Fruit fly (Drosophila melanogaster) whole organism, embryonic: ENCODE measurements around the gene CG5021.
A peak's percentile ranks its signal among the peaks of the same experiment; 100 is the strongest.

Source experiments
- Aef1 ChIP-seq: fragments of 200-800 bp; sonication (Bioruptor generic); IDR thresholded peaks from 3 replicates; pipeline ENCODE4 v1.3.6; 2022; ENCODE audit warnings: missing biosample characterization, missing genetic modification characterization
- CG12391 ChIP-seq: fragments of 200-800 bp; sonication (Bioruptor generic); optimal IDR thresholded peaks from 3 replicates; lab custom pipeline; 2018; ENCODE audit warnings: missing biosample characterization, mild to moderate bottlenecking, missing genetic modification characterization, moderate library complexity
- CG1603 ChIP-seq: fragments of 200-800 bp; sonication (Bioruptor generic); optimal IDR thresholded peaks from 2 replicates; lab custom pipeline; 2019; ENCODE audit warnings: missing biosample characterization, mild to moderate bottlenecking, missing genetic modification characterization, moderate library complexity
- CG16863 ChIP-seq: fragments of 200-800 bp; sonication (Bioruptor generic); optimal IDR thresholded peaks from 3 replicates; lab custom pipeline; 2016; ENCODE audit warnings: missing biosample characterization, missing genetic modification characterization
- CG32772 ChIP-seq: fragments of 200-800 bp; sonication (Bioruptor generic); IDR thresholded peaks from 2 replicates; pipeline ENCODE4 v1.3.6; 2022; ENCODE audit warnings: missing biosample characterization, missing genetic modification characterization
- CG33557 ChIP-seq: fragments of 200-800 bp; sonication (Bioruptor generic); optimal IDR thresholded peaks from 2 replicates; lab custom pipeline; 2019; ENCODE audit warnings: missing biosample characterization, mild to moderate bottlenecking, missing genetic modification characterization, moderate library complexity
- CG34224 ChIP-seq: fragments of 200-800 bp; sonication (Bioruptor generic); IDR thresholded peaks from 3 replicates; pipeline ENCODE4 v1.3.6; 2022; ENCODE audit warnings: missing biosample characterization, missing genetic modification characterization; ENCODE audit not compliant: partially characterized antibody
- CG34422 ChIP-seq: fragments of 200-800 bp; sonication (Bioruptor generic); IDR thresholded peaks from 3 replicates; pipeline ENCODE4 v1.3.6; 2022; ENCODE audit warnings: missing biosample characterization, missing genetic modification characterization
- CG3995 ChIP-seq: fragments of 200-800 bp; sonication (Bioruptor generic); optimal IDR thresholded peaks from 3 replicates; lab custom pipeline; 2016; ENCODE audit warnings: missing biosample characterization, missing genetic modification characterization
- CG42726 ChIP-seq: fragments of 200-800 bp; sonication (Bioruptor generic); IDR thresholded peaks from 2 replicates; pipeline ENCODE4 v1.3.6; 2022; ENCODE audit warnings: missing biosample characterization, missing genetic modification characterization; ENCODE audit not compliant: partially characterized antibody
- CG6854 ChIP-seq: fragments of 200-800 bp; sonication (Bioruptor generic); optimal IDR thresholded peaks from 3 replicates; lab custom pipeline; 2017; ENCODE audit warnings: missing biosample characterization, mild to moderate bottlenecking, missing genetic modification characterization
- CG8944 ChIP-seq: fragments of 200-800 bp; sonication (Bioruptor generic); optimal IDR thresholded peaks from 3 replicates; lab custom pipeline; 2016; ENCODE audit warnings: missing biosample characterization, missing genetic modification characterization
- CG9727 ChIP-seq: fragments of 200-800 bp; sonication (Bioruptor generic); optimal IDR thresholded peaks from 3 replicates; lab custom pipeline; 2017; ENCODE audit warnings: missing biosample characterization, mild to moderate bottlenecking, missing genetic modification characterization
- CoRest ChIP-seq: fragments of 200-800 bp; sonication (Bioruptor generic); optimal IDR thresholded peaks from 3 replicates; lab custom pipeline; 2018; ENCODE audit warnings: missing biosample characterization, mild to moderate bottlenecking, missing genetic modification characterization, moderate library complexity
- Dbx ChIP-seq: fragments of 200-800 bp; sonication (Bioruptor generic); IDR thresholded peaks from 3 replicates; pipeline ENCODE4 v1.3.6; 2022; ENCODE audit warnings: missing biosample characterization, missing genetic modification characterization
- Dref ChIP-seq: fragments of 200-800 bp; sonication (Bioruptor generic); IDR thresholded peaks from 2 replicates; pipeline ENCODE4 v1.3.6; 2022; ENCODE audit warnings: missing biosample characterization, missing genetic modification characterization
- E2f2 ChIP-seq: fragments of 200-800 bp; sonication (Bioruptor generic); IDR thresholded peaks from 2 replicates; pipeline ENCODE4 v1.3.6; 2022; ENCODE audit warnings: missing biosample characterization, missing genetic modification characterization
- HLH54F ChIP-seq: fragments of 200-800 bp; sonication (Bioruptor generic); optimal IDR thresholded peaks from 3 replicates; lab custom pipeline; 2016; ENCODE audit warnings: missing biosample characterization, missing genetic modification characterization
- MESR4 ChIP-seq: fragments of 200-800 bp; sonication (Bioruptor generic); optimal IDR thresholded peaks from 2 replicates; lab custom pipeline; 2018; ENCODE audit warnings: missing biosample characterization, mild to moderate bottlenecking, missing genetic modification characterization, moderate library complexity
- YL-1 ChIP-seq: fragments of 200-800 bp; sonication (Bioruptor generic); optimal IDR thresholded peaks from 3 replicates; lab custom pipeline; 2017; ENCODE audit warnings: missing biosample characterization, mild to moderate bottlenecking, missing genetic modification characterization
- aop ChIP-seq: fragments of 200-800 bp; sonication (Bioruptor generic); IDR thresholded peaks from 2 replicates; pipeline ENCODE4 v1.3.6; 2022; ENCODE audit warnings: missing biosample characterization, missing genetic modification characterization
- ap ChIP-seq: fragments of 200-800 bp; sonication (Bioruptor generic); IDR thresholded peaks from 2 replicates; pipeline ENCODE4 v1.3.6; 2022; ENCODE audit warnings: missing biosample characterization, missing genetic modification characterization
- cad ChIP-seq: fragments of >200 bp; optimal IDR thresholded peaks from 2 replicates; lab custom pipeline; 2017; ENCODE audit warnings: missing biosample characterization, missing genetic modification characterization
- cas ChIP-seq: fragments of 200-800 bp; sonication (Bioruptor generic); IDR thresholded peaks from 2 replicates; pipeline ENCODE4 v1.3.6; 2022; ENCODE audit warnings: missing biosample characterization, missing genetic modification characterization
- caup ChIP-seq: fragments of 200-800 bp; sonication (Bioruptor generic); optimal IDR thresholded peaks from 3 replicates; lab custom pipeline; 2017; ENCODE audit warnings: missing biosample characterization, mild to moderate bottlenecking, missing genetic modification characterization, moderate library complexity; ENCODE audit not compliant: severe bottlenecking
- corto ChIP-seq: fragments of 200-800 bp; sonication (Bioruptor generic); optimal IDR thresholded peaks from 2 replicates; lab custom pipeline; 2016; ENCODE audit warnings: missing biosample characterization, mild to moderate bottlenecking, missing genetic modification characterization, moderate library complexity
- crol ChIP-seq: fragments of 200-800 bp; sonication (Bioruptor generic); IDR thresholded peaks from 2 replicates; pipeline ENCODE4 v1.3.6; 2022; ENCODE audit warnings: missing biosample characterization, missing genetic modification characterization
- da ChIP-seq: fragments of 200-800 bp; sonication (Bioruptor generic); optimal IDR thresholded peaks from 2 replicates; lab custom pipeline; 2016; ENCODE audit warnings: missing biosample characterization, missing genetic modification characterization
- dimm ChIP-seq: fragments of 200-800 bp; sonication (Bioruptor generic); IDR thresholded peaks from 2 replicates; pipeline ENCODE4 v1.3.6; 2022; ENCODE audit warnings: missing biosample characterization, missing genetic modification characterization
- dm ChIP-seq: fragments of 200-800 bp; sonication (Bioruptor generic); optimal IDR thresholded peaks from 3 replicates; lab custom pipeline; 2016; ENCODE audit warnings: missing biosample characterization, missing genetic modification characterization
- fd96Cb ChIP-seq: fragments of 200-800 bp; sonication (Bioruptor generic); optimal IDR thresholded peaks from 2 replicates; lab custom pipeline; 2018; ENCODE audit warnings: missing biosample characterization, mild to moderate bottlenecking, missing genetic modification characterization, moderate library complexity
- gce ChIP-seq: fragments of 200-800 bp; sonication (Bioruptor generic); IDR thresholded peaks from 3 replicates; pipeline ENCODE4 v1.3.6; 2022; ENCODE audit warnings: missing biosample characterization, missing genetic modification characterization
- ham ChIP-seq: fragments of 200-800 bp; sonication (Bioruptor generic); IDR thresholded peaks from 2 replicates; pipeline ENCODE4 v1.3.6; 2022; ENCODE audit warnings: missing biosample characterization, missing genetic modification characterization
- hbn ChIP-seq: fragments of 200-800 bp; sonication (Bioruptor generic); IDR thresholded peaks from 2 replicates; pipeline ENCODE4 v1.3.6; 2022; ENCODE audit warnings: missing biosample characterization, missing genetic modification characterization; ENCODE audit not compliant: partially characterized antibody
- hkb ChIP-seq, 2 experiments: fragments of 200-800 bp in 1 of 2; fragments of >200 bp in 1 of 2; sonication (Bioruptor generic) in 1 of 2; IDR thresholded peaks in 1 of 2; optimal IDR thresholded peaks in 1 of 2; 2 replicates each; pipeline versions ENCODE4 v1.3.6 to Lab custom; 2017 to 2022; ENCODE audit warnings: missing biosample characterization in 1 of 2, missing genetic modification characterization in 1 of 2
- ind ChIP-seq: fragments of 200-800 bp; sonication (Bioruptor generic); optimal IDR thresholded peaks from 3 replicates; lab custom pipeline; 2016; ENCODE audit warnings: missing biosample characterization, missing genetic modification characterization
- inv ChIP-seq: fragments of 200-800 bp; sonication (Bioruptor generic); IDR thresholded peaks from 2 replicates; pipeline ENCODE4 v1.3.6; 2022; ENCODE audit warnings: missing biosample characterization, missing genetic modification characterization; ENCODE audit not compliant: partially characterized antibody
- jumu ChIP-seq: fragments of 200-800 bp; sonication (Bioruptor generic); optimal IDR thresholded peaks from 3 replicates; lab custom pipeline; 2016; ENCODE audit warnings: missing biosample characterization, missing genetic modification characterization
- p53 ChIP-seq: fragments of 200-800 bp; sonication (Bioruptor generic); optimal IDR thresholded peaks from 2 replicates; lab custom pipeline; 2016; ENCODE audit warnings: missing biosample characterization, missing genetic modification characterization
- pita ChIP-seq: fragments of 200-800 bp; sonication (Bioruptor generic); optimal IDR thresholded peaks from 2 replicates; lab custom pipeline; 2017; ENCODE audit warnings: missing biosample characterization, mild to moderate bottlenecking, missing genetic modification characterization
- prd ChIP-seq, 3 experiments: fragments of >200 bp in 2 of 3; fragments of 200-800 bp in 1 of 3; sonication (Bioruptor generic) in 1 of 3; optimal IDR thresholded peaks in 2 of 3; IDR thresholded peaks in 1 of 3; 2 replicates in 2 of 3; 3 replicates in 1 of 3; pipeline versions ENCODE4 v1.3.6 to Lab custom; 2017 to 2022; ENCODE audit warnings: missing biosample characterization in 1 of 3, missing genetic modification characterization in 1 of 3
- sug ChIP-seq: fragments of 200-800 bp; optimal IDR thresholded peaks from 2 replicates; lab custom pipeline; 2019; ENCODE audit warnings: missing biosample characterization, mild to moderate bottlenecking, missing genetic modification characterization, moderate library complexity
- tap ChIP-seq: fragments of 200-800 bp; optimal IDR thresholded peaks from 3 replicates; lab custom pipeline; 2019; ENCODE audit warnings: missing biosample characterization, mild to moderate bottlenecking, missing genetic modification characterization, moderate library complexity
- tin ChIP-seq: fragments of 200-800 bp; sonication (Bioruptor generic); optimal IDR thresholded peaks from 3 replicates; lab custom pipeline; 2016; ENCODE audit warnings: missing biosample characterization, missing genetic modification characterization
- ttk ChIP-seq: fragments of 200-800 bp; sonication (Bioruptor generic); IDR thresholded peaks from 2 replicates; pipeline ENCODE4 v2.1.2; 2022; ENCODE audit warnings: missing biosample characterization, missing genetic modification characterization
- wdn ChIP-seq: fragments of 200-800 bp; sonication (Bioruptor generic); IDR thresholded peaks from 2 replicates; pipeline ENCODE4 v1.3.6; 2022; ENCODE audit warnings: missing biosample characterization, missing genetic modification characterization
- wek ChIP-seq: fragments of 200-800 bp; sonication (Bioruptor generic); optimal IDR thresholded peaks from 3 replicates; lab custom pipeline; 2018; ENCODE audit warnings: missing biosample characterization, mild to moderate bottlenecking, missing genetic modification characterization, moderate library complexity

CG5021 gene

DNA sequence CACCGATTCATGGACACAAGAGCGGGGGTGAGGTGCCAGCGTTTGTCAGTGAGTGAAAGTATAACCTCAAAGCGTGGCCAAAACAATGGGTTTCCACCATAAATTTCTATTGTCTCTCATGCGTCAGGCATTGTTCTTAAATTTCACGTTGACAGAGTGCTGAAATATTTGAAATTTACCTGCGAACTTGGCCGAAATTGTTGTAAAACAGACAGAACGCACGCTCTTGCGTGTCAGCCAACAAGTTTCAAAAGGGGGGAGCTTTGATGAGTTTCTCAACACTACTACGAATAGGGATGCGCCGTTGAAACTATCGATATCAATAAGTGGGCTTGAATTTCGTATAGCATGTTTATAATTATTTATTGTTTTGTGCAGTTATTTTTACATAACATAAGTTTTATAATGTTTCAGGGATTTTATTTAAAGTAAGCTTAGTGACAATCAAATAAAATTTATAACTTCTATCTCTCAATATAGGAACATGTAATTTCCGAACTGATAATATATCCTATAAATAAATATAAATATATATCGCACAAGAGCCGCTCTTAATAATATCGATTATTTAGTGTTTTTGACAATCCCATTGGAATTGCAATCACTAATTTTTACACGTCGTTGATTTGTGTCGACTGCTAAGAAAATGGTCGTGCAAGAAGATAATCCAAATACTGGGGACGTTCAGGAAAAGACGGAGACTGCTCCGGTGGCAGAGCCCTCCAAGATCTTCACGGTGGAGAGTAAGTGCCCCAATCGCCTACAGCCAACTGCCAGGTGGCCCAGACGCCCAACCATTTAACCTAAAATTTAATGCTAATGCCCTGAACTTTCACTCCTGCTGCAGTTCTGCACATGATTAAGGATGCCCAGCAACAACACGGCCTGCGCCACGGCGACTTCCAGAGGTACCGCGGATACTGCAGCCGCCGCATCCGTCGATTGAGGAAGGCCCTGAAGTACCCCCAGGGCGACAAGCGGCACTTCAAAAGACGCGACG lies 8.1 kb downstream of the CG5021 start, which contains the start of the genes pix and Srp68:
Gene pix (minus strand): TSS at position 288 of the 1,000 bp plus-strand sequence.
Gene Srp68 (plus strand): TSS at position 569 of the 1,000 bp plus-strand sequence.
- TF ChIP-seq CG34224 (peak; percentile 80), cas (GFP tag; lab: Robert Waterston, UW) (no peak), caup (GFP tag; lab: Kevin White, UChicago) (peak; percentile 65), dm (GFP tag; lab: Kevin White, UChicago) (peak; percentile 81), CoRest (tag; lab: Kevin White, UChicago) (peak; percentile 83), HLH54F (GFP tag; lab: Kevin White, UChicago) (peak; percentile 62), CG6854 (GFP tag; lab: Kevin White, UChicago) (no peak), da (GFP tag; lab: Kevin White, UChicago) (no peak), ind (GFP tag; lab: Kevin White, UChicago) (peak; percentile 67), cad (GFP tag; lab: Kevin White, UChicago) (no peak), inv (peak; percentile 86), dimm (no peak), jumu (GFP tag; lab: Kevin White, UChicago) (peak; percentile 16), tap (no peak), hkb (optimal IDR thresholded peaks at IDR 0.05; lab: Kevin White, UChicago) (no peak), hkb (GFP tag; IDR thresholded peaks at IDR 0.05; lab: Robert Waterston, UW) (no peak), wdn (GFP tag; lab: Robert Waterston, UW) (no peak), Dbx (GFP tag; lab: Robert Waterston, UW) (peak; percentile 67; the same call in 1 of the 3 replicates), fd96Cb (tag; lab: Kevin White, UChicago) (peak; percentile 47), tin (peak; percentile 57), CG1603 (tag; lab: Kevin White, UChicago) (no peak), hbn (peak; percentile 78; the same call in 1 of the 2 replicates), CG8944 (no peak), sug (tag; lab: Kevin White, UChicago) (peak; percentile 79), gce (GFP tag; lab: Robert Waterston, UW) (no peak), ham (GFP tag; lab: Robert Waterston, UW) (no peak), Dref (GFP tag; lab: Robert Waterston, UW) (peak; percentile 61), pita (GFP tag; lab: Kevin White, UChicago) (no peak), prd (optimal IDR thresholded peaks at IDR 0.05; lab: Kevin White, UChicago) (no peak), prd (GFP tag; IDR thresholded peaks at IDR 0.05; lab: Robert Waterston, UW) (peak; percentile 49), CG3995 (GFP tag; lab: Kevin White, UChicago) (peak; percentile 26), wek (no peak), E2f2 (GFP tag; lab: Robert Waterston, UW) (peak; percentile 37), CG33557 (GFP tag; lab: Kevin White, UChicago) (peak; percentile 75), Aef1 (GFP tag; lab: Robert Waterston, UW) (no peak; the same call in 2 of the 3 replicates), aop (GFP tag; lab: Robert Waterston, UW) (no peak), CG32772 (0 out of 2 replicates have a peak, but pooled peaks have one; percentile 14), MESR4 (peak; percentile 93), crol (GFP tag; lab: Robert Waterston, UW) (peak; percentile 99), p53 (GFP tag; lab: Kevin White, UChicago) (peak; percentile 66), corto (GFP tag; lab: Kevin White, UChicago) (no peak), YL-1 (GFP tag; lab: Kevin White, UChicago) (peak; percentile 81), CG9727 (GFP tag; lab: Kevin White, UChicago) (peak; percentile 79), ap (no peak), CG42726 (no peak), CG16863 (GFP tag; lab: Kevin White, UChicago) (peak; percentile 10), CG12391 (tag; lab: Kevin White, UChicago) (peak; percentile 83), ttk (GFP tag; lab: Robert Waterston, UW) (no peak; the same call in 1 of the 2 replicates), CG34422 (GFP tag; lab: Robert Waterston, UW) (no peak; the same call in 1 of the 3 replicates)
